4 worm cellular contexts compared by ENCODE assay signal in the genomic region with DNA sequence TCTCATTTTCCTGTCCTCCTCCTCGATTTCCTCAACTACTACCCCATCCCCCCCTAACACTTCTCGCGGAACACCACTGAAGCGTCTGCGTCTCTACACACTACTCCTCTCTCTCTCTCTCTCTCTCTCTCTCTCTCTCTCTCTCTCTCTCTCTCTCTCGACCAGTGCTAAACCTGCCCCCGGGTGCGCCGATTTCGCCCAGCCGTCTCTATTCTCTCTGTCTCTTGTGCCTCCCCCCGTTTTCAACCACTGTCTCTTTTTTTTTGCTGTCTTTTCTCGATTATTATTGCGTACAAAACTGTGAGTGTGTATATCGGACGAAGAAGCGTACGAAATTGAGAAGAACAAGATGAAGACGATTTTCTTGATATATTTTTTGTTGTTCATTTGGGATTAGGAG.
TF ChIP-seq lines count a peak whose summit lies in the region.

No protein-coding gene starts in this region.

TF ChIP-seq in whole organism, L2 larva, 48 proteins besides CTCF, POLR2A, EP300 and RAD21 (continues in another document):
- TF ChIP-seq mbf-1 (tag; optimal IDR thresholded peaks at IDR 0.05; lab: Kevin White, UChicago) (no peak), nhr-23 (tag; optimal IDR thresholded peaks at IDR 0.05; lab: Kevin White, UChicago) (no peak), sma-3 (GFP tag; optimal IDR thresholded peaks at IDR 0.05; lab: Kevin White, UChicago) (peak; percentile 59), nhr-77 (tag; optimal IDR thresholded peaks at IDR 0.05; lab: Kevin White, UChicago) (no peak), lsy-2 (tag; optimal IDR thresholded peaks at IDR 0.05; lab: Kevin White, UChicago) (peak; percentile 16 to 75), nhr-129 (tag; optimal IDR thresholded peaks at IDR 0.05; lab: Kevin White, UChicago) (peak; percentile 40), lin-13 (GFP tag; optimal IDR thresholded peaks at IDR 0.05; lab: Kevin White, UChicago) (peak; percentile 59), nhr-11 (tag; optimal IDR thresholded peaks at IDR 0.05; lab: Kevin White, UChicago) (no peak), Y55F3AM.14 (GFP tag; optimal IDR thresholded peaks at IDR 0.05; lab: Kevin White, UChicago) (peak; percentile 23), blmp-1 (tag; optimal IDR thresholded peaks at IDR 0.05; lab: Kevin White, UChicago; ENCODE audit: insufficient read depth) (peak; percentile 56), zag-1 (tag; optimal IDR thresholded peaks at IDR 0.05; lab: Kevin White, UChicago) (no peak), nhr-10 (tag; optimal IDR thresholded peaks at IDR 0.05; lab: Kevin White, UChicago) (peak; percentile 63), alr-1 (tag; optimal IDR thresholded peaks at IDR 0.05; lab: Kevin White, UChicago) (no peak), unc-55 (GFP tag; optimal IDR thresholded peaks at IDR 0.05; lab: Kevin White, UChicago) (peak; percentile 65), R02D3.7 (tag; optimal IDR thresholded peaks at IDR 0.05; lab: Kevin White, UChicago) (no peak), fos-1 (tag; optimal IDR thresholded peaks at IDR 0.05; lab: Kevin White, UChicago) (peak; percentile 43), ceh-82 (tag; optimal IDR thresholded peaks at IDR 0.05; lab: Kevin White, UChicago) (no peak), peb-1 (tag; optimal IDR thresholded peaks at IDR 0.05; lab: Kevin White, UChicago) (no peak), C34F6.9 (tag; optimal IDR thresholded peaks at IDR 0.05; lab: Kevin White, UChicago) (peak; percentile 51), egl-27 (tag; optimal IDR thresholded peaks at IDR 0.05; lab: Kevin White, UChicago) (peak; percentile 41), nhr-12 (tag; optimal IDR thresholded peaks at IDR 0.05; lab: Kevin White, UChicago) (no peak), snpc-4 (tag; optimal IDR thresholded peaks at IDR 0.05; lab: Kevin White, UChicago) (no peak)

TF ChIP-seq in whole organism, L4 larva, 104 proteins besides CTCF, POLR2A, EP300 and RAD21 (continues in another document):
- TF ChIP-seq tag-97 (GFP tag; IDR thresholded peaks at IDR 0.05; lab: Robert Waterston, UW): no peak
- no peak for TF ChIP-seq ceh-44 (GFP tag; IDR thresholded peaks at IDR 0.05; lab: Robert Waterston, UW)
- TF ChIP-seq egl-43 (GFP tag; IDR thresholded peaks at IDR 0.05; lab: Robert Waterston, UW): peak; percentile 69; the same call in 1 of the 2 replicates
- TF ChIP-seq mdl-1 (tag; optimal IDR thresholded peaks at IDR 0.05; lab: Kevin White, UChicago): peak; percentile 37 to 55
- no peak for TF ChIP-seq ctbp-1 (GFP tag; IDR thresholded peaks at IDR 0.05; lab: Robert Waterston, UW)
- TF ChIP-seq dmd-9 (GFP tag; IDR thresholded peaks at IDR 0.05; lab: Robert Waterston, UW): no peak
- TF ChIP-seq rbr-2 (tag; optimal IDR thresholded peaks at IDR 0.05; lab: Kevin White, UChicago): peak; percentile 60
- TF ChIP-seq aly-2 (tag; optimal IDR thresholded peaks at IDR 0.05; lab: Kevin White, UChicago): no peak
- TF ChIP-seq spr-1 (tag; optimal IDR thresholded peaks at IDR 0.05; lab: Kevin White, UChicago): peak; percentile 60
- peak; percentile 41 for TF ChIP-seq nhr-10 (tag; optimal IDR thresholded peaks at IDR 0.05; lab: Kevin White, UChicago)
- no peak for TF ChIP-seq zfp-3 (GFP tag; conservative IDR thresholded peaks at IDR 0.05; lab: Robert Waterston, UW)
- TF ChIP-seq zip-11 (GFP tag; IDR thresholded peaks at IDR 0.05; lab: Robert Waterston, UW): no peak
- peak; percentile 65 for TF ChIP-seq hlh-30 (tag; optimal IDR thresholded peaks at IDR 0.05; lab: Kevin White, UChicago; ENCODE audit: insufficient read depth)
- TF ChIP-seq nhr-237 (tag; optimal IDR thresholded peaks at IDR 0.05; lab: Kevin White, UChicago): no peak
- peak; percentile 52; the same call in 1 of the 2 replicates for TF ChIP-seq dmd-6 (GFP tag; IDR thresholded peaks at IDR 0.05; lab: Robert Waterston, UW)
- no peak for TF ChIP-seq R02D3.7 (tag; optimal IDR thresholded peaks at IDR 0.05; lab: Kevin White, UChicago)
- no peak for TF ChIP-seq ZK337.2 (GFP tag; IDR thresholded peaks at IDR 0.05; lab: Robert Waterston, UW)
- no peak for TF ChIP-seq ces-1 (GFP tag; optimal IDR thresholded peaks at IDR 0.05; lab: Kevin White, UChicago)
- no peak for TF ChIP-seq Y105C5A.15 (GFP tag; IDR thresholded peaks at IDR 0.05; lab: Robert Waterston, UW)
- no peak for TF ChIP-seq ceh-62 (tag; optimal IDR thresholded peaks at IDR 0.05; lab: Kevin White, UChicago)
- TF ChIP-seq sdz-12 (GFP tag; optimal IDR thresholded peaks at IDR 0.05; lab: Kevin White, UChicago): no peak
- TF ChIP-seq lsy-2 (tag; optimal IDR thresholded peaks at IDR 0.05; lab: Kevin White, UChicago): peak; percentile 4 to 60
- no peak for TF ChIP-seq lin-13 (GFP tag; optimal IDR thresholded peaks at IDR 0.05; lab: Kevin White, UChicago)

TF ChIP-seq in whole organism, late embryonic, 69 proteins besides CTCF, POLR2A, EP300 and RAD21 (continues in another document):
- peak; percentile 71 for TF ChIP-seq nfya-1 (tag; optimal IDR thresholded peaks at IDR 0.05; lab: Kevin White, UChicago)
- peak; percentile 55 for TF ChIP-seq ref-2 (tag; optimal IDR thresholded peaks at IDR 0.05; lab: Kevin White, UChicago)
- TF ChIP-seq ceh-19 (GFP tag; optimal IDR thresholded peaks at IDR 0.05; lab: Kevin White, UChicago): no peak
- no peak for TF ChIP-seq ttx-3 (tag; optimal IDR thresholded peaks at IDR 0.05; lab: Kevin White, UChicago)
- no peak for TF ChIP-seq ceh-6 (GFP tag; optimal IDR thresholded peaks at IDR 0.05; lab: Kevin White, UChicago)
- peak; percentile 52 for TF ChIP-seq dve-1 (tag; optimal IDR thresholded peaks at IDR 0.05; lab: Kevin White, UChicago)
- peak; percentile 42 for TF ChIP-seq ceh-34 (tag; optimal IDR thresholded peaks at IDR 0.05; lab: Kevin White, UChicago)
- TF ChIP-seq hlh-8 (tag; optimal IDR thresholded peaks at IDR 0.05; lab: Kevin White, UChicago): no peak
- peak; percentile 26 for TF ChIP-seq ceh-31 (tag; optimal IDR thresholded peaks at IDR 0.05; lab: Kevin White, UChicago)
- TF ChIP-seq pros-1 (tag; optimal IDR thresholded peaks at IDR 0.05; lab: Kevin White, UChicago): peak; percentile 54
- no peak for TF ChIP-seq hlh-13 (GFP tag; optimal IDR thresholded peaks at IDR 0.05; lab: Kevin White, UChicago)
- no peak for TF ChIP-seq ztf-16 (tag; optimal IDR thresholded peaks at IDR 0.05; lab: Kevin White, UChicago)
- TF ChIP-seq C38D4.7 (GFP tag; optimal IDR thresholded peaks at IDR 0.05; lab: Kevin White, UChicago): no peak
- TF ChIP-seq ets-4 (tag; optimal IDR thresholded peaks at IDR 0.05; lab: Kevin White, UChicago): no peak
- no peak for TF ChIP-seq lim-6 (tag; optimal IDR thresholded peaks at IDR 0.05; lab: Kevin White, UChicago)
- TF ChIP-seq sox-2 (GFP tag; IDR thresholded peaks at IDR 0.05; lab: Robert Waterston, UW): no peak
- TF ChIP-seq ceh-9 (tag; optimal IDR thresholded peaks at IDR 0.05; lab: Kevin White, UChicago): no peak
- TF ChIP-seq F13H6.1 (tag; optimal IDR thresholded peaks at IDR 0.05; lab: Kevin White, UChicago): no peak
- TF ChIP-seq fkh-6 (tag; optimal IDR thresholded peaks at IDR 0.05; lab: Kevin White, UChicago): no peak
- TF ChIP-seq K09A11.1 (tag; optimal IDR thresholded peaks at IDR 0.05; lab: Kevin White, UChicago; ENCODE audit: insufficient read depth): peak; percentile 9
- TF ChIP-seq nhr-11 (tag; optimal IDR thresholded peaks at IDR 0.05; lab: Kevin White, UChicago): no peak
- no peak for TF ChIP-seq ama-1 (optimal IDR thresholded peaks at IDR 0.05; lab: Kevin White, UChicago)
- TF ChIP-seq gmeb-2 (tag; optimal IDR thresholded peaks at IDR 0.05; lab: Kevin White, UChicago): no peak
- TF ChIP-seq T23F11.4 (GFP tag; optimal IDR thresholded peaks at IDR 0.05; lab: Kevin White, UChicago): no peak
- TF ChIP-seq unc-55 (GFP tag; optimal IDR thresholded peaks at IDR 0.05; lab: Kevin White, UChicago): peak; percentile 66

TF ChIP-seq in whole organism, mixed stage, embryonic, 35 proteins besides CTCF, POLR2A, EP300 and RAD21:
- TF ChIP-seq tbx-8 (GFP tag; optimal IDR thresholded peaks at IDR 0.05; lab: Kevin White, UChicago) (no peak), ceh-83 (GFP tag; optimal IDR thresholded peaks at IDR 0.05; lab: Kevin White, UChicago) (peak; percentile 54), ceh-39 (tag; optimal IDR thresholded peaks at IDR 0.05; lab: Kevin White, UChicago) (no peak), ceh-43 (GFP tag; optimal IDR thresholded peaks at IDR 0.05; lab: Kevin White, UChicago) (no peak), ham-2 (GFP tag; optimal IDR thresholded peaks at IDR 0.05; lab: Kevin White, UChicago) (peak; percentile 74), ztf-11 (tag; optimal IDR thresholded peaks at IDR 0.05; lab: Kevin White, UChicago) (peak; percentile 16), lsy-2 (tag; optimal IDR thresholded peaks at IDR 0.05; lab: Kevin White, UChicago) (peak; percentile 35), M03D4.4 (tag; optimal IDR thresholded peaks at IDR 0.05; lab: Kevin White, UChicago) (peak; percentile 47), mls-2 (tag; optimal IDR thresholded peaks at IDR 0.05; lab: Kevin White, UChicago) (peak; percentile 52), elt-1 (tag; optimal IDR thresholded peaks at IDR 0.05; lab: Kevin White, UChicago; ENCODE audit: borderline replicate concordance, insufficient read depth) (peak; percentile 23), ces-1 (GFP tag; optimal IDR thresholded peaks at IDR 0.05; lab: Kevin White, UChicago) (peak; percentile 38), lin-13 (tag; optimal IDR thresholded peaks at IDR 0.05; lab: Kevin White, UChicago) (peak; percentile 36), lin-32 (GFP tag; optimal IDR thresholded peaks at IDR 0.05; lab: Kevin White, UChicago) (no peak), sptf-1 (tag; optimal IDR thresholded peaks at IDR 0.05; lab: Kevin White, UChicago) (peak; percentile 68), nhr-237 (tag; optimal IDR thresholded peaks at IDR 0.05; lab: Kevin White, UChicago) (peak; percentile 30), cnd-1 (tag; optimal IDR thresholded peaks at IDR 0.05; lab: Kevin White, UChicago) (peak; percentile 28), elt-3 (tag; optimal IDR thresholded peaks at IDR 0.05; lab: Kevin White, UChicago) (no peak), nhr-76 (tag; optimal IDR thresholded peaks at IDR 0.05; lab: Kevin White, UChicago) (no peak), unc-120 (tag; optimal IDR thresholded peaks at IDR 0.05; lab: Kevin White, UChicago; ENCODE audit: poor library complexity, severe bottlenecking) (peak; percentile 49), nhr-28 (tag; optimal IDR thresholded peaks at IDR 0.05; lab: Kevin White, UChicago) (no peak), pha-4 (tag; optimal IDR thresholded peaks at IDR 0.05; lab: Kevin White, UChicago) (peak; percentile 23), drap-1 (GFP tag; optimal IDR thresholded peaks at IDR 0.05; lab: Kevin White, UChicago) (peak; percentile 43), nhr-12 (tag; optimal IDR thresholded peaks at IDR 0.05; lab: Kevin White, UChicago) (no peak), mep-1 (tag; optimal IDR thresholded peaks at IDR 0.05; lab: Kevin White, UChicago) (no peak)
